Worm (Caenorhabditis elegans) whole organism, L2 larva: ENCODE measurements around the gene soc-2.
"Not testable (repeated sequence)": the region's sequence is repeated elsewhere in the genome, so short reads cannot be mapped to it uniquely, and the experiment has no call there.

Experiments used
- C34F6.9 ChIP-seq: fragments of 150-350 bp; optimal IDR thresholded peaks from 2 replicates; lab custom pipeline; 2014; ENCODE audit warnings: missing biosample characterization, missing genetic modification characterization
- R02D3.7 ChIP-seq: fragments of 150-350 bp; optimal IDR thresholded peaks from 2 replicates; lab custom pipeline; 2014; ENCODE audit warnings: missing biosample characterization, missing genetic modification characterization
- Y55F3AM.14 ChIP-seq: fragments of 200-800 bp; sonication (Bioruptor generic); optimal IDR thresholded peaks from 2 replicates; lab custom pipeline; 2018; ENCODE audit warnings: mild to moderate bottlenecking, missing genetic modification characterization, missing compliant biosample characterization
- ZK546.5 ChIP-seq: sonication (generic microtip); optimal IDR thresholded peaks from 2 replicates; lab custom pipeline; 2017; ENCODE audit warnings: missing biosample characterization, missing genetic modification characterization
- alr-1 ChIP-seq: fragments of 150-350 bp; optimal IDR thresholded peaks from 2 replicates; lab custom pipeline; 2014; ENCODE audit warnings: missing biosample characterization, missing genetic modification characterization
- aly-2 ChIP-seq: fragments of 150-350 bp; optimal IDR thresholded peaks from 2 replicates; lab custom pipeline; 2014; ENCODE audit warnings: missing biosample characterization, missing genetic modification characterization
- ama-1 ChIP-seq: fragments of 150-350 bp; optimal IDR thresholded peaks from 2 replicates; lab custom pipeline; 2018; ENCODE audit warnings: inconsistent platforms
- ceh-16 ChIP-seq: fragments of 150-350 bp; optimal IDR thresholded peaks from 2 replicates; lab custom pipeline; 2014; ENCODE audit warnings: missing biosample characterization, missing genetic modification characterization
- ceh-82 ChIP-seq: fragments of 150-350 bp; optimal IDR thresholded peaks from 2 replicates; lab custom pipeline; 2014; ENCODE audit warnings: missing biosample characterization, missing genetic modification characterization
- crh-2 ChIP-seq: sonication (generic microtip); optimal IDR thresholded peaks from 2 replicates; lab custom pipeline; 2017; ENCODE audit warnings: missing biosample characterization, missing genetic modification characterization
- dmd-4 ChIP-seq: sonication (generic microtip); optimal IDR thresholded peaks from 2 replicates; lab custom pipeline; 2017; ENCODE audit warnings: missing biosample characterization, missing genetic modification characterization
- elt-1 ChIP-seq: fragments of 150-350 bp; optimal IDR thresholded peaks from 2 replicates; lab custom pipeline; 2014; ENCODE audit warnings: missing biosample characterization, missing genetic modification characterization
- elt-3 ChIP-seq: sonication (generic microtip); optimal IDR thresholded peaks from 2 replicates; lab custom pipeline; 2017; ENCODE audit warnings: missing biosample characterization, missing genetic modification characterization
- fos-1 ChIP-seq: fragments of 150-350 bp; optimal IDR thresholded peaks from 2 replicates; lab custom pipeline; 2014; ENCODE audit warnings: missing biosample characterization, missing genetic modification characterization
- gmeb-1 ChIP-seq: fragments of 150-350 bp; optimal IDR thresholded peaks from 2 replicates; lab custom pipeline; 2014; ENCODE audit warnings: missing biosample characterization, missing genetic modification characterization
- lin-11 ChIP-seq: fragments of 150-350 bp; sonication (generic microtip); optimal IDR thresholded peaks from 2 replicates; lab custom pipeline; 2014; ENCODE audit warnings: missing biosample characterization, missing genetic modification characterization, inconsistent platforms, mixed read lengths
- lin-13 ChIP-seq: fragments of 150-350 bp; optimal IDR thresholded peaks from 2 replicates; lab custom pipeline; 2014; ENCODE audit warnings: missing biosample characterization, missing genetic modification reagents, missing genetic modification characterization
- lin-39 ChIP-seq: fragments of 150-350 bp; optimal IDR thresholded peaks from 2 replicates; lab custom pipeline; 2014; ENCODE audit warnings: missing biosample characterization, missing genetic modification reagents, missing genetic modification characterization
- lsy-2 ChIP-seq, 2 experiments: fragments of 150-350 bp in 1 of 2; sonication (generic microtip) in 1 of 2; optimal IDR thresholded peaks; 2 replicates each; lab custom pipeline; 2014 to 2017; ENCODE audit warnings: missing biosample characterization in 2 of 2, missing genetic modification characterization in 2 of 2
- mab-5 ChIP-seq: fragments of 150-350 bp; optimal IDR thresholded peaks from 2 replicates; lab custom pipeline; 2014; ENCODE audit warnings: missing biosample characterization, missing genetic modification characterization
- mbf-1 ChIP-seq: sonication (generic microtip); optimal IDR thresholded peaks from 2 replicates; lab custom pipeline; 2017; ENCODE audit warnings: missing biosample characterization, missing genetic modification characterization
- nhr-10 ChIP-seq: sonication (generic microtip); optimal IDR thresholded peaks from 2 replicates; lab custom pipeline; 2017; ENCODE audit warnings: missing biosample characterization, missing genetic modification characterization
- nhr-11 ChIP-seq: fragments of 150-350 bp; optimal IDR thresholded peaks from 2 replicates; lab custom pipeline; 2014; ENCODE audit warnings: missing biosample characterization, missing genetic modification characterization
- nhr-12 ChIP-seq: fragments of 150-350 bp; optimal IDR thresholded peaks from 2 replicates; lab custom pipeline; 2014; ENCODE audit warnings: missing biosample characterization, missing genetic modification characterization
- nhr-129 ChIP-seq: fragments of 150-350 bp; optimal IDR thresholded peaks from 2 replicates; lab custom pipeline; 2014; ENCODE audit warnings: missing biosample characterization, missing genetic modification characterization
- nhr-21 ChIP-seq: fragments of 150-350 bp; optimal IDR thresholded peaks from 2 replicates; lab custom pipeline; 2014; ENCODE audit warnings: missing biosample characterization, missing genetic modification characterization
- nhr-23 ChIP-seq: fragments of 150-350 bp; optimal IDR thresholded peaks from 2 replicates; lab custom pipeline; 2014; ENCODE audit warnings: missing biosample characterization, missing genetic modification reagents, missing genetic modification characterization
- nhr-237 ChIP-seq: fragments of 150-350 bp; optimal IDR thresholded peaks from 2 replicates; lab custom pipeline; 2014; ENCODE audit warnings: missing biosample characterization, missing genetic modification characterization
- nhr-25 ChIP-seq: fragments of 150-350 bp; sonication (generic microtip); optimal IDR thresholded peaks from 3 replicates; lab custom pipeline; 2014; ENCODE audit warnings: missing biosample characterization, missing genetic modification characterization
- nhr-6 ChIP-seq: fragments of 150-350 bp; optimal IDR thresholded peaks from 2 replicates; lab custom pipeline; 2014; ENCODE audit warnings: missing biosample characterization, missing genetic modification characterization
- nhr-77 ChIP-seq: fragments of 150-350 bp; optimal IDR thresholded peaks from 2 replicates; lab custom pipeline; 2014; ENCODE audit warnings: missing biosample characterization, missing genetic modification characterization
- skn-1 ChIP-seq: sonication (generic microtip); optimal IDR thresholded peaks from 2 replicates; lab custom pipeline; 2017; ENCODE audit warnings: missing biosample characterization, missing genetic modification characterization
- sma-3 ChIP-seq: sonication (generic microtip); optimal IDR thresholded peaks from 2 replicates; lab custom pipeline; 2016; ENCODE audit warnings: missing genetic modification reagents, missing genetic modification characterization, missing compliant biosample characterization
- sma-9 ChIP-seq, 2 experiments: fragments of 150-350 bp in 1 of 2; sonication (generic microtip) in 1 of 2; optimal IDR thresholded peaks; 2 replicates each; lab custom pipeline; 2014 to 2016; ENCODE audit warnings: missing genetic modification characterization in 2 of 2, mild to moderate bottlenecking in 1 of 2, missing biosample characterization in 1 of 2, missing compliant biosample characterization in 1 of 2, missing genetic modification reagents in 1 of 2, moderate library complexity in 1 of 2
- snpc-4 ChIP-seq: fragments of 150-350 bp; optimal IDR thresholded peaks from 2 replicates; lab custom pipeline; 2014; ENCODE audit warnings: missing biosample characterization, missing genetic modification characterization
- unc-39 ChIP-seq: fragments of 150-350 bp; optimal IDR thresholded peaks from 2 replicates; lab custom pipeline; 2014; ENCODE audit warnings: missing biosample characterization, missing genetic modification characterization
- unc-55 ChIP-seq: fragments of 150-350 bp; sonication (generic microtip); optimal IDR thresholded peaks from 3 replicates; lab custom pipeline; 2014; ENCODE audit warnings: missing biosample characterization, missing genetic modification reagents, missing genetic modification characterization
- unc-62 ChIP-seq: fragments of 150-350 bp; optimal IDR thresholded peaks from 2 replicates; lab custom pipeline; 2014; ENCODE audit warnings: missing biosample characterization, missing genetic modification reagents, missing genetic modification characterization
- zag-1 ChIP-seq: fragments of 150-350 bp; optimal IDR thresholded peaks from 2 replicates; lab custom pipeline; 2014; ENCODE audit warnings: missing biosample characterization, missing genetic modification characterization
- ztf-1 ChIP-seq: fragments of 200-800 bp; sonication (Bioruptor generic); conservative IDR thresholded peaks from 2 replicates; pipeline ENCODE4 v1.3.6; 2022; ENCODE audit warnings: missing genetic modification characterization, missing compliant biosample characterization
- ztf-4 ChIP-seq: fragments of 150-350 bp; optimal IDR thresholded peaks from 2 replicates; lab custom pipeline; 2014; ENCODE audit warnings: missing biosample characterization, missing genetic modification characterization

soc-2 gene

ce11 chrIV:5165626-5166025, 13.3 kb upstream of the soc-2 start, which contains the start of gene nspd-6:
Gene nspd-6 (minus strand): TSS chrIV:5165726.
- TF ChIP-seq nhr-12 (tag; lab: Kevin White, UChicago); ztf-1; ceh-16: not testable (repeated sequence)

ce11 chrIV:5162941-5163340, 10.7 kb upstream of the soc-2 start, which contains the start of the genes nspd-3 and C24D10.2:
Gene nspd-3 (minus strand): TSS chrIV:5163041.
Gene C24D10.2 (plus strand): TSS chrIV:5163339.
- TF ChIP-seq snpc-4, mbf-1, nhr-23 (tag; lab: Kevin White, UChicago): not testable (repeated sequence)

ce11 chrIV:5160171-5160570, 7.9 kb upstream of the soc-2 start, which contains the start of the genes C24D10.6 and C24D10.4:
Gene C24D10.6 (minus strand): TSS chrIV:5160248.
Gene C24D10.4 (plus strand): TSS chrIV:5160522.
- peak; percentile 78 for TF ChIP-seq unc-55 (GFP tag; lab: Kevin White, UChicago)
- no peak for TF ChIP-seq nhr-23 (tag; lab: Kevin White, UChicago)
- no peak for TF ChIP-seq ZK546.5 (tag; lab: Kevin White, UChicago)
- TF ChIP-seq mbf-1 (tag; lab: Kevin White, UChicago) = no peak
- peak; percentile 72 for TF ChIP-seq gmeb-1 (tag; lab: Kevin White, UChicago)
- TF ChIP-seq crh-2 = peak; percentile 30
- TF ChIP-seq snpc-4 (tag; lab: Kevin White, UChicago) = no peak
- no peak for TF ChIP-seq alr-1 (tag; lab: Kevin White, UChicago)
- no peak for TF ChIP-seq skn-1 (tag; lab: Kevin White, UChicago)
- TF ChIP-seq C34F6.9 (tag; lab: Kevin White, UChicago) = peak; percentile 75
- peak; percentile 21 for TF ChIP-seq sma-9 (GFP tag; optimal IDR thresholded peaks at IDR 0.05; lab: Kevin White, UChicago)
- TF ChIP-seq sma-9 (tag; optimal IDR thresholded peaks at IDR 0.05; lab: Kevin White, UChicago) = no peak
- TF ChIP-seq mab-5 = no peak
- no peak for TF ChIP-seq nhr-21 (tag; lab: Kevin White, UChicago)
- TF ChIP-seq aly-2 = no peak
- TF ChIP-seq dmd-4 = no peak
- TF ChIP-seq fos-1 (tag; lab: Kevin White, UChicago) = no peak
- TF ChIP-seq lsy-2 (tag; optimal IDR thresholded peaks at IDR 0.05; lab: Kevin White, UChicago) = peak; percentile 26 to 80
- TF ChIP-seq sma-3 (GFP tag; lab: Kevin White, UChicago) = peak; percentile 34
- no peak for TF ChIP-seq nhr-11 (tag; lab: Kevin White, UChicago)
- no peak for TF ChIP-seq nhr-237 (tag; lab: Kevin White, UChicago)
- TF ChIP-seq unc-62 (GFP tag; lab: Kevin White, UChicago) = no peak
- peak; percentile 36 for TF ChIP-seq lin-13 (GFP tag; lab: Kevin White, UChicago)
- TF ChIP-seq ztf-4 (tag; lab: Kevin White, UChicago) = no peak

ce11 chrIV:5157226-5157625, 4.9 kb upstream of the soc-2 start, which contains the start of gene C24D10.49:
Gene C24D10.49 (minus strand): TSS chrIV:5157326.
- TF ChIP-seq ceh-82 = no peak
- no peak for TF ChIP-seq ztf-1
- no peak for TF ChIP-seq elt-1 (tag; lab: Kevin White, UChicago)
- TF ChIP-seq snpc-4 (tag; lab: Kevin White, UChicago) = no peak
- no peak for TF ChIP-seq lin-39 (tag; lab: Kevin White, UChicago)
- TF ChIP-seq nhr-10 (tag; lab: Kevin White, UChicago) = no peak
- TF ChIP-seq Y55F3AM.14 (GFP tag; lab: Kevin White, UChicago) = no peak
- no peak for TF ChIP-seq lin-13 (GFP tag; lab: Kevin White, UChicago)
- TF ChIP-seq lin-11 (tag; lab: Kevin White, UChicago) = no peak
- TF ChIP-seq sma-9 (GFP tag; optimal IDR thresholded peaks at IDR 0.05; lab: Kevin White, UChicago) = no peak
- no peak for TF ChIP-seq sma-9 (tag; optimal IDR thresholded peaks at IDR 0.05; lab: Kevin White, UChicago)

ce11 chrIV:5149793-5150192, 2.5 kb downstream of the soc-2 start, which contains the start of gene C24D10.5:
Gene C24D10.5 (plus strand): TSS chrIV:5150093.
- TF ChIP-seq lsy-2 (tag; optimal IDR thresholded peaks at IDR 0.05; lab: Kevin White, UChicago) = no peak
- no peak for TF ChIP-seq nhr-6 (tag; lab: Kevin White, UChicago)
- no peak for TF ChIP-seq ama-1 (lab: Kevin White, UChicago)
- no peak for TF ChIP-seq nhr-129
- TF ChIP-seq elt-3 (tag; lab: Kevin White, UChicago) = no peak
- no peak for TF ChIP-seq alr-1 (tag; lab: Kevin White, UChicago)
- TF ChIP-seq nhr-77 (tag; lab: Kevin White, UChicago) = no peak
- no peak for TF ChIP-seq unc-39 (tag; lab: Kevin White, UChicago)
- no peak for TF ChIP-seq crh-2
- no peak for TF ChIP-seq aly-2
- TF ChIP-seq sma-9 (GFP tag; optimal IDR thresholded peaks at IDR 0.05; lab: Kevin White, UChicago) = no peak
- no peak for TF ChIP-seq sma-9 (tag; optimal IDR thresholded peaks at IDR 0.05; lab: Kevin White, UChicago)
- TF ChIP-seq Y55F3AM.14 (GFP tag; lab: Kevin White, UChicago) = no peak
- no peak for TF ChIP-seq gmeb-1 (tag; lab: Kevin White, UChicago)
- no peak for TF ChIP-seq C34F6.9 (tag; lab: Kevin White, UChicago)
- no peak for TF ChIP-seq sma-3 (GFP tag; lab: Kevin White, UChicago)
- no peak for TF ChIP-seq nhr-25
- no peak for TF ChIP-seq unc-62 (GFP tag; lab: Kevin White, UChicago)
- TF ChIP-seq zag-1 = no peak
- no peak for TF ChIP-seq ZK546.5 (tag; lab: Kevin White, UChicago)
- TF ChIP-seq R02D3.7 (tag; lab: Kevin White, UChicago) = no peak
